Worm (Caenorhabditis elegans) whole organism, early embryonic: Measurements from ENCODE around the gene nas-8.
A peak's percentile ranks its signal among the peaks of the same experiment; 100 is the strongest.

ENCODE experiments used
- B0310.2 ChIP-seq: sonication (generic microtip); optimal IDR thresholded peaks from 2 replicates; lab custom pipeline; 2016; ENCODE audit warnings: mild to moderate bottlenecking, missing genetic modification characterization, missing compliant biosample characterization
- F13C5.2 ChIP-seq: sonication (generic microtip); optimal IDR thresholded peaks from 2 replicates; lab custom pipeline; 2017; ENCODE audit warnings: mild to moderate bottlenecking, missing genetic modification characterization, inconsistent platforms, missing compliant biosample characterization
- aly-1 ChIP-seq: sonication (generic microtip); optimal IDR thresholded peaks from 2 replicates; lab custom pipeline; 2016; ENCODE audit warnings: missing genetic modification characterization, missing compliant biosample characterization
- ama-1 ChIP-seq: fragments of 150-350 bp; optimal IDR thresholded peaks from 2 replicates; lab custom pipeline; 2014
- ceh-13 ChIP-seq: fragments of 200-800 bp; sonication (Bioruptor generic); optimal IDR thresholded peaks from 2 replicates; lab custom pipeline; 2018; ENCODE audit warnings: mild to moderate bottlenecking, missing genetic modification characterization, missing compliant biosample characterization
- ceh-36 ChIP-seq: sonication (generic microtip); optimal IDR thresholded peaks from 2 replicates; lab custom pipeline; 2016; ENCODE audit warnings: missing genetic modification characterization, inconsistent platforms, missing compliant biosample characterization
- ets-7 ChIP-seq: sonication (generic microtip); optimal IDR thresholded peaks from 2 replicates; lab custom pipeline; 2016; ENCODE audit warnings: missing genotype, missing genetic modification characterization, missing compliant biosample characterization
- flt-1 ChIP-seq: fragments of 200-800 bp; sonication (Bioruptor generic); IDR thresholded peaks from 2 replicates; pipeline ENCODE4 v1.3.6; 2022; ENCODE audit warnings: missing genetic modification characterization, missing compliant biosample characterization
- hmbx-1 ChIP-seq: sonication (generic microtip); optimal IDR thresholded peaks from 2 replicates; lab custom pipeline; 2016; ENCODE audit warnings: mild to moderate bottlenecking, missing genetic modification characterization, missing compliant biosample characterization
- hmg-4 ChIP-seq: fragments of 200-800 bp; sonication (Bioruptor generic); optimal IDR thresholded peaks from 2 replicates; lab custom pipeline; 2018; ENCODE audit warnings: mild to moderate bottlenecking, missing genetic modification characterization, missing compliant biosample characterization
- hnd-1 ChIP-seq: sonication (generic microtip); optimal IDR thresholded peaks from 2 replicates; lab custom pipeline; 2016; ENCODE audit warnings: missing genetic modification characterization, missing compliant biosample characterization
- pes-1 ChIP-seq: fragments of 200-800 bp; sonication (Bioruptor generic); IDR thresholded peaks from 2 replicates; pipeline ENCODE4 v1.3.6; 2022; ENCODE audit warnings: missing genetic modification reagents, missing genetic modification characterization, missing compliant biosample characterization
- scrt-1 ChIP-seq: fragments of 200-800 bp; sonication (Bioruptor generic); IDR thresholded peaks from 2 replicates; pipeline ENCODE4 v1.3.6; 2022; ENCODE audit warnings: missing genetic modification characterization, missing compliant biosample characterization
- sea-1 ChIP-seq: fragments of 200-800 bp; sonication (Bioruptor generic); conservative IDR thresholded peaks from 2 replicates; pipeline ENCODE4 v1.3.6; 2022; ENCODE audit warnings: missing genetic modification characterization, missing compliant biosample characterization
- tbx-11 ChIP-seq: fragments of 200-800 bp; sonication (Bioruptor generic); IDR thresholded peaks from 2 replicates; pipeline ENCODE4 v1.3.6; 2022; ENCODE audit warnings: missing genetic modification characterization, missing compliant biosample characterization
- tbx-37 ChIP-seq: fragments of 200-800 bp; sonication (Bioruptor generic); conservative IDR thresholded peaks from 2 replicates; pipeline ENCODE4 v1.3.6; 2022; ENCODE audit warnings: missing genetic modification reagents, missing genetic modification characterization, missing compliant biosample characterization
- tra-4 ChIP-seq: sonication (generic microtip); optimal IDR thresholded peaks from 2 replicates; lab custom pipeline; 2017; ENCODE audit warnings: missing genetic modification characterization, missing compliant biosample characterization

Gene nas-8

ce11 chrIV:7153362-7153761, 38.7 kb downstream of the nas-8 start, which contains the start of gene C34D4.3:
Gene C34D4.3 (plus strand): TSS chrIV:7153662.
- no peak for TF ChIP-seq flt-1 (GFP tag; lab: Robert Waterston, UW)
- no peak for TF ChIP-seq tbx-37 (GFP tag; lab: Robert Waterston, UW)
- no peak for TF ChIP-seq ceh-36 (tag; lab: Kevin White, UChicago)

ce11 chrIV:7154356-7154755, 39.7 kb downstream of the nas-8 start, which contains the start of gene C34D4.2:
Gene C34D4.2 (plus strand): TSS chrIV:7154656.
- TF ChIP-seq ceh-36 (tag; lab: Kevin White, UChicago) (no peak), flt-1 (GFP tag; lab: Robert Waterston, UW) (no peak), ceh-13 (GFP tag; lab: Kevin White, UChicago) (no peak), pes-1 (no peak), hnd-1 (no peak), tbx-37 (GFP tag; lab: Robert Waterston, UW) (no peak), aly-1 (no peak), tbx-11 (GFP tag; lab: Robert Waterston, UW) (no peak), hmbx-1 (tag; lab: Kevin White, UChicago) (no peak), tra-4 (tag; lab: Kevin White, UChicago) (no peak), scrt-1 (GFP tag; lab: Robert Waterston, UW) (no peak), B0310.2 (no peak), F13C5.2 (tag; lab: Kevin White, UChicago) (no peak), hmg-4 (GFP tag; lab: Kevin White, UChicago) (no peak), ets-7 (tag; lab: Kevin White, UChicago) (no peak)

ce11 chrIV:7156356-7156755, 41.7 kb downstream of the nas-8 start, which contains the start of gene maph-9:
Gene maph-9 (plus strand): TSS chrIV:7156628.
- TF ChIP-seq ama-1 (no peak), sea-1 (no peak), hmbx-1 (tag; lab: Kevin White, UChicago) (no peak), aly-1 (no peak), B0310.2 (no peak), flt-1 (GFP tag; lab: Robert Waterston, UW) (no peak), scrt-1 (GFP tag; lab: Robert Waterston, UW) (no peak), tbx-37 (GFP tag; lab: Robert Waterston, UW) (no peak), F13C5.2 (tag; lab: Kevin White, UChicago) (no peak)

ce11 chrIV:7158161-7158560, 43.5 kb downstream of the nas-8 start:
- TF ChIP-seq hmbx-1 (tag; lab: Kevin White, UChicago) (no peak), ets-7 (tag; lab: Kevin White, UChicago) (no peak), B0310.2 (no peak), tbx-37 (GFP tag; lab: Robert Waterston, UW) (no peak), F13C5.2 (tag; lab: Kevin White, UChicago) (no peak), aly-1 (no peak), scrt-1 (GFP tag; lab: Robert Waterston, UW) (no peak), tra-4 (tag; lab: Kevin White, UChicago) (no peak), sea-1 (no peak), hmg-4 (GFP tag; lab: Kevin White, UChicago) (no peak), ceh-36 (tag; lab: Kevin White, UChicago) (no peak)

- no peak for TF ChIP-seq hmbx-1 (tag; lab: Kevin White, UChicago)
- no peak for TF ChIP-seq B0310.2
- TF ChIP-seq ama-1 = no peak
- TF ChIP-seq scrt-1 (GFP tag; lab: Robert Waterston, UW) = no peak
- no peak for TF ChIP-seq pes-1
- TF ChIP-seq aly-1 = no peak
- TF ChIP-seq F13C5.2 (tag; lab: Kevin White, UChicago) = no peak
- no peak for TF ChIP-seq ceh-36 (tag; lab: Kevin White, UChicago)
- TF ChIP-seq flt-1 (GFP tag; lab: Robert Waterston, UW) = no peak
- no peak for TF ChIP-seq tbx-37 (GFP tag; lab: Robert Waterston, UW)
Observed at ce11 chrIV:7159586-7159985, 44.9 kb downstream of the nas-8 start.

ce11 chrIV:7165723-7166122, 51.0 kb downstream of the nas-8 start, which contains the start of gene rpc-1:
Gene rpc-1 (minus strand): TSS chrIV:7165748.
- no peak for TF ChIP-seq B0310.2
- peak; percentile 3 for TF ChIP-seq F13C5.2 (tag; lab: Kevin White, UChicago)

- TF ChIP-seq hmg-4 (GFP tag; lab: Kevin White, UChicago) = no peak
- no peak for TF ChIP-seq flt-1 (GFP tag; lab: Robert Waterston, UW)
- no peak for TF ChIP-seq hnd-1
- no peak for TF ChIP-seq pes-1
- TF ChIP-seq sea-1 = no peak
- TF ChIP-seq B0310.2 = no peak
- TF ChIP-seq tra-4 (tag; lab: Kevin White, UChicago) = no peak
Observed at ce11 chrIV:7166553-7166952, 51.9 kb downstream of the nas-8 start, which contains the start of gene C42D4.18. Gene C42D4.18 (plus strand): TSS chrIV:7166783.

- no peak for TF ChIP-seq ceh-36 (tag; lab: Kevin White, UChicago)
- TF ChIP-seq F13C5.2 (tag; lab: Kevin White, UChicago) = no peak
- TF ChIP-seq hmbx-1 (tag; lab: Kevin White, UChicago) = no peak
- TF ChIP-seq scrt-1 (GFP tag; lab: Robert Waterston, UW) = no peak
- TF ChIP-seq ama-1 = no peak
- TF ChIP-seq hnd-1 = no peak
- no peak for TF ChIP-seq tra-4 (tag; lab: Kevin White, UChicago)
- TF ChIP-seq tbx-11 (GFP tag; lab: Robert Waterston, UW) = no peak
- TF ChIP-seq ceh-13 (GFP tag; lab: Kevin White, UChicago) = no peak
- no peak for TF ChIP-seq B0310.2
- TF ChIP-seq hmg-4 (GFP tag; lab: Kevin White, UChicago) = no peak
- TF ChIP-seq sea-1 = no peak
- TF ChIP-seq flt-1 (GFP tag; lab: Robert Waterston, UW) = no peak
- TF ChIP-seq aly-1 = no peak
- no peak for TF ChIP-seq tbx-37 (GFP tag; lab: Robert Waterston, UW)
- TF ChIP-seq ets-7 (tag; lab: Kevin White, UChicago) = no peak
- no peak for TF ChIP-seq pes-1
Observed at ce11 chrIV:7167983-7168760, 53.5 kb downstream of the nas-8 start, which contains the start of gene skr-16. Gene skr-16 (plus strand): TSS chrIV:7168710.
